Worm (Caenorhabditis elegans) whole organism, L2 larva: ENCODE results near the gene C47A4.3.

Experiments
- ama-1 ChIP-seq: fragments of 150-350 bp; optimal IDR thresholded peaks from 2 replicates; lab custom pipeline; 2018; ENCODE audit warnings: inconsistent platforms
- blmp-1 ChIP-seq: sonication (generic microtip); optimal IDR thresholded peaks from 2 replicates; lab custom pipeline; 2017; ENCODE audit warnings: missing genetic modification characterization, mild to moderate bottlenecking, missing compliant biosample characterization, antibody characterized with exemption, moderate library complexity; ENCODE audit not compliant: insufficient read depth
- elt-1 ChIP-seq: fragments of 150-350 bp; optimal IDR thresholded peaks from 2 replicates; lab custom pipeline; 2014; ENCODE audit warnings: missing biosample characterization, missing genetic modification characterization
- lin-11 ChIP-seq: fragments of 150-350 bp; sonication (generic microtip); optimal IDR thresholded peaks from 2 replicates; lab custom pipeline; 2014; ENCODE audit warnings: missing biosample characterization, missing genetic modification characterization, inconsistent platforms, mixed read lengths
- lin-13 ChIP-seq: fragments of 150-350 bp; optimal IDR thresholded peaks from 2 replicates; lab custom pipeline; 2014; ENCODE audit warnings: missing biosample characterization, missing genetic modification reagents, missing genetic modification characterization
- lin-39 ChIP-seq: fragments of 150-350 bp; optimal IDR thresholded peaks from 2 replicates; lab custom pipeline; 2014; ENCODE audit warnings: missing biosample characterization, missing genetic modification reagents, missing genetic modification characterization
- lsy-2 ChIP-seq, 2 experiments: fragments of 150-350 bp in 1 of 2; sonication (generic microtip) in 1 of 2; optimal IDR thresholded peaks; 2 replicates each; lab custom pipeline; 2014 to 2017; ENCODE audit warnings: missing biosample characterization in 2 of 2, missing genetic modification characterization in 2 of 2
- nhr-11 ChIP-seq: fragments of 150-350 bp; optimal IDR thresholded peaks from 2 replicates; lab custom pipeline; 2014; ENCODE audit warnings: missing biosample characterization, missing genetic modification characterization
- nhr-12 ChIP-seq: fragments of 150-350 bp; optimal IDR thresholded peaks from 2 replicates; lab custom pipeline; 2014; ENCODE audit warnings: missing biosample characterization, missing genetic modification characterization
- skn-1 ChIP-seq: sonication (generic microtip); optimal IDR thresholded peaks from 2 replicates; lab custom pipeline; 2017; ENCODE audit warnings: missing biosample characterization, missing genetic modification characterization
- snpc-4 ChIP-seq: fragments of 150-350 bp; optimal IDR thresholded peaks from 2 replicates; lab custom pipeline; 2014; ENCODE audit warnings: missing biosample characterization, missing genetic modification characterization
- unc-39 ChIP-seq: fragments of 150-350 bp; optimal IDR thresholded peaks from 2 replicates; lab custom pipeline; 2014; ENCODE audit warnings: missing biosample characterization, missing genetic modification characterization
- unc-62 ChIP-seq: fragments of 150-350 bp; optimal IDR thresholded peaks from 2 replicates; lab custom pipeline; 2014; ENCODE audit warnings: missing biosample characterization, missing genetic modification reagents, missing genetic modification characterization
- zag-1 ChIP-seq: fragments of 150-350 bp; optimal IDR thresholded peaks from 2 replicates; lab custom pipeline; 2014; ENCODE audit warnings: missing biosample characterization, missing genetic modification characterization

- TF ChIP-seq lsy-2 (tag; optimal IDR thresholded peaks at IDR 0.05; lab: Kevin White, UChicago) (no peak), nhr-12 (tag; lab: Kevin White, UChicago) (no peak), elt-1 (tag; lab: Kevin White, UChicago) (no peak), unc-62 (GFP tag; lab: Kevin White, UChicago) (no peak), ama-1 (lab: Kevin White, UChicago) (no peak), nhr-11 (tag; lab: Kevin White, UChicago) (no peak), snpc-4 (no peak), zag-1 (tag; lab: Kevin White, UChicago) (no peak), blmp-1 (no peak), skn-1 (tag; lab: Kevin White, UChicago) (no peak), unc-39 (tag; lab: Kevin White, UChicago) (no peak), lin-39 (tag; lab: Kevin White, UChicago) (no peak), lin-11 (no peak), lin-13 (GFP tag; lab: Kevin White, UChicago) (no peak)
Observed at ce11 chrIV:13701472-13701871, 40.7 kb downstream of the C47A4.3 start.
